Fruit fly (Drosophila melanogaster) S2 (cell line): ENCODE results near the gene TwdlX.

ENCODE experiments used
- CG8478 ChIP-seq: fragments of >200 bp; optimal IDR thresholded peaks from 2 replicates; lab custom pipeline; 2018
- CTCF ChIP-seq, 2 experiments: fragments of >200 bp; optimal IDR thresholded peaks; 2 replicates each; lab custom pipeline; 2018

dm6 chrX:16774201-16775061, 43.5 kb downstream of the TwdlX start:
- TF ChIP-seq CTCF (optimal IDR thresholded peaks at IDR 0.05; lab: Kevin White, UChicago) (no peak), CG8478 (lab: Kevin White, UChicago) (no peak)
